Fruit fly (Drosophila melanogaster) whole organism, embryonic: ENCODE results near the gene ihog.

ENCODE experiments used
- Atf3 ChIP-seq: fragments of 200-800 bp; sonication (Bioruptor generic); optimal IDR thresholded peaks from 3 replicates; lab custom pipeline; 2016; ENCODE audit warnings: missing biosample characterization, missing genetic modification characterization
- Blimp-1 ChIP-seq: fragments of 200-800 bp; sonication (Bioruptor generic); optimal IDR thresholded peaks from 3 replicates; lab custom pipeline; 2018; ENCODE audit warnings: missing biosample characterization, missing genetic modification characterization, mild to moderate bottlenecking, moderate library complexity, missing genetic modification reagents
- BtbVII ChIP-seq: fragments of 200-800 bp; sonication (Bioruptor generic); optimal IDR thresholded peaks from 3 replicates; lab custom pipeline; 2017; ENCODE audit warnings: missing biosample characterization, mild to moderate bottlenecking, missing genetic modification characterization
- CG1024 ChIP-seq: fragments of 200-800 bp; sonication (Bioruptor generic); IDR thresholded peaks from 2 replicates; pipeline ENCODE4 v1.3.6; 2022; ENCODE audit warnings: missing biosample characterization, missing genetic modification characterization
- CG11093 ChIP-seq: fragments of 200-800 bp; sonication (Bioruptor generic); IDR thresholded peaks from 3 replicates; pipeline ENCODE4 v1.3.6; 2022; ENCODE audit warnings: missing biosample characterization, missing genetic modification characterization
- CG11247 ChIP-seq: fragments of 200-800 bp; sonication (Bioruptor generic); IDR thresholded peaks from 2 replicates; pipeline ENCODE4 v1.3.6; 2022; ENCODE audit warnings: missing biosample characterization, missing genetic modification characterization
- CG11504 ChIP-seq: fragments of 200-800 bp; sonication (Bioruptor generic); optimal IDR thresholded peaks from 3 replicates; lab custom pipeline; 2019; ENCODE audit warnings: missing biosample characterization, mild to moderate bottlenecking, missing genetic modification characterization, moderate library complexity
- CG12219 ChIP-seq: fragments of 200-800 bp; sonication (Bioruptor generic); optimal IDR thresholded peaks from 3 replicates; lab custom pipeline; 2018; ENCODE audit warnings: missing biosample characterization, mild to moderate bottlenecking, missing genetic modification characterization
- CG12769 ChIP-seq: fragments of 200-800 bp; sonication (Bioruptor generic); optimal IDR thresholded peaks from 2 replicates; lab custom pipeline; 2019; ENCODE audit warnings: missing biosample characterization, mild to moderate bottlenecking, missing genetic modification characterization, moderate library complexity
- CG15073 ChIP-seq: fragments of 200-800 bp; sonication (Bioruptor generic); optimal IDR thresholded peaks from 2 replicates; lab custom pipeline; 2016; ENCODE audit warnings: missing biosample characterization, missing genetic modification characterization
- CG15479 ChIP-seq: fragments of 200-800 bp; sonication (Bioruptor generic); optimal IDR thresholded peaks from 3 replicates; lab custom pipeline; 2019; ENCODE audit warnings: missing biosample characterization, mild to moderate bottlenecking, missing genetic modification characterization, moderate library complexity
- CG17328 ChIP-seq: fragments of 200-800 bp; sonication (Bioruptor generic); IDR thresholded peaks from 2 replicates; pipeline ENCODE4 v1.3.6; 2022; ENCODE audit warnings: missing biosample characterization, missing genetic modification characterization
- CG17359 ChIP-seq: fragments of 200-800 bp; sonication (Bioruptor generic); optimal IDR thresholded peaks from 3 replicates; lab custom pipeline; 2018; ENCODE audit warnings: missing biosample characterization, mild to moderate bottlenecking, missing genetic modification characterization, moderate library complexity
- CG17829 ChIP-seq: fragments of 200-800 bp; optimal IDR thresholded peaks from 2 replicates; lab custom pipeline; 2019; ENCODE audit warnings: missing biosample characterization, mild to moderate bottlenecking, missing genetic modification characterization, moderate library complexity
- CG2120 ChIP-seq: fragments of 200-800 bp; sonication (Bioruptor generic); optimal IDR thresholded peaks from 3 replicates; lab custom pipeline; 2016; ENCODE audit warnings: missing biosample characterization, missing genetic modification characterization
- CG2129 ChIP-seq: fragments of 200-800 bp; sonication (Bioruptor generic); IDR thresholded peaks from 2 replicates; pipeline ENCODE4 v1.3.6; 2022; ENCODE audit warnings: missing biosample characterization, missing genetic modification characterization; ENCODE audit not compliant: partially characterized antibody
- CG3065 ChIP-seq: fragments of 200-800 bp; sonication (Bioruptor generic); optimal IDR thresholded peaks from 2 replicates; lab custom pipeline; 2016; ENCODE audit warnings: missing biosample characterization, missing genetic modification characterization
- CG31224 ChIP-seq: fragments of 200-800 bp; sonication (Bioruptor generic); IDR thresholded peaks from 2 replicates; pipeline ENCODE4 v1.3.6; 2022; ENCODE audit warnings: missing biosample characterization, missing genetic modification characterization
- CG6254 ChIP-seq: fragments of 200-800 bp; sonication (Bioruptor generic); optimal IDR thresholded peaks from 3 replicates; lab custom pipeline; 2017; ENCODE audit warnings: mild to moderate bottlenecking, missing biosample characterization, missing genetic modification reagents, missing genetic modification characterization
- CG6683 ChIP-seq: fragments of 200-800 bp; sonication (Bioruptor generic); optimal IDR thresholded peaks from 2 replicates; lab custom pipeline; 2017; ENCODE audit warnings: missing biosample characterization, mild to moderate bottlenecking, missing genetic modification characterization, missing genetic modification reagents
- CG6791 ChIP-seq: fragments of 200-800 bp; sonication (Bioruptor generic); IDR thresholded peaks from 3 replicates; pipeline ENCODE4 v1.3.6; 2022; ENCODE audit warnings: missing biosample characterization, missing genetic modification characterization; ENCODE audit not compliant: partially characterized antibody
- CHES-1-like ChIP-seq: fragments of 200-800 bp; sonication (Bioruptor generic); optimal IDR thresholded peaks from 2 replicates; lab custom pipeline; 2016; ENCODE audit warnings: missing biosample characterization, missing genetic modification characterization
- D ChIP-seq, 2 experiments: fragments of 200-800 bp in 1 of 2; fragments of >200 bp in 1 of 2; sonication (Bioruptor generic) in 1 of 2; optimal IDR thresholded peaks; 2 replicates in 1 of 2; 3 replicates in 1 of 2; lab custom pipeline; 2017; ENCODE audit warnings: mild to moderate bottlenecking in 1 of 2, missing biosample characterization in 1 of 2, missing genetic modification characterization in 1 of 2, missing genetic modification reagents in 1 of 2
- Dek ChIP-seq: fragments of 200-800 bp; sonication (Bioruptor generic); optimal IDR thresholded peaks from 3 replicates; lab custom pipeline; 2019; ENCODE audit warnings: missing biosample characterization, mild to moderate bottlenecking, missing genetic modification characterization, moderate library complexity
- MBD-R2 ChIP-seq: fragments of 200-800 bp; sonication (Bioruptor generic); IDR thresholded peaks from 2 replicates; pipeline ENCODE4 v1.3.6; 2022; ENCODE audit warnings: missing biosample characterization, missing genetic modification characterization
- Med ChIP-seq: fragments of 200-800 bp; sonication (Bioruptor generic); peaks from one replicate; lab custom pipeline; 2016; ENCODE audit warnings: missing biosample characterization, missing genetic modification characterization, mild to moderate bottlenecking, inconsistent platforms, moderate library complexity
- Mes4 ChIP-seq: fragments of 200-800 bp; sonication (Bioruptor generic); optimal IDR thresholded peaks from 2 replicates; lab custom pipeline; 2016; ENCODE audit warnings: missing biosample characterization, missing genetic modification characterization
- Mrtf ChIP-seq: fragments of 200-800 bp; sonication (Bioruptor generic); IDR thresholded peaks from 3 replicates; pipeline ENCODE4 v1.3.6; 2022; ENCODE audit warnings: missing biosample characterization, missing genetic modification characterization
- Myb ChIP-seq: fragments of 200-800 bp; sonication (Bioruptor generic); optimal IDR thresholded peaks from 2 replicates; lab custom pipeline; 2016; ENCODE audit warnings: missing biosample characterization, missing genetic modification characterization
- NC2α ChIP-seq: fragments of 200-800 bp; sonication (Bioruptor generic); optimal IDR thresholded peaks from 2 replicates; lab custom pipeline; 2016; ENCODE audit warnings: missing biosample characterization, missing genetic modification characterization
- Nf-YA ChIP-seq: fragments of 200-800 bp; sonication (Bioruptor generic); IDR thresholded peaks from 2 replicates; pipeline ENCODE4 v1.3.6; 2022; ENCODE audit warnings: missing biosample characterization, missing genetic modification characterization
- Pdp1 ChIP-seq, 2 experiments: fragments of 200-800 bp; sonication (Bioruptor generic); optimal IDR thresholded peaks; 3 replicates each; lab custom pipeline; 2016; ENCODE audit warnings: missing biosample characterization in 2 of 2, missing genetic modification characterization in 2 of 2, mild to moderate bottlenecking in 1 of 2, moderate library complexity in 1 of 2
- Six4 ChIP-seq: fragments of 200-800 bp; sonication (Bioruptor generic); optimal IDR thresholded peaks from 2 replicates; lab custom pipeline; 2016; ENCODE audit warnings: missing biosample characterization, missing genetic modification characterization
- Xrp1 ChIP-seq: fragments of 200-800 bp; sonication (Bioruptor generic); IDR thresholded peaks from 2 replicates; pipeline ENCODE4 v1.3.6; 2022; ENCODE audit warnings: missing biosample characterization, missing genetic modification characterization
- caup ChIP-seq: fragments of 200-800 bp; sonication (Bioruptor generic); optimal IDR thresholded peaks from 3 replicates; lab custom pipeline; 2017; ENCODE audit warnings: missing biosample characterization, mild to moderate bottlenecking, missing genetic modification characterization, moderate library complexity; ENCODE audit not compliant: severe bottlenecking
- chm ChIP-seq: fragments of 200-800 bp; sonication (Bioruptor generic); IDR thresholded peaks from 2 replicates; pipeline ENCODE4 v1.3.6; 2022; ENCODE audit warnings: missing biosample characterization, missing genetic modification characterization
- gro ChIP-seq: fragments of 200-800 bp; sonication (Bioruptor generic); optimal IDR thresholded peaks from 2 replicates; lab custom pipeline; 2016; ENCODE audit warnings: missing biosample characterization, missing genetic modification characterization
- jigr1 ChIP-seq: fragments of 200-800 bp; sonication (Bioruptor generic); IDR thresholded peaks from 3 replicates; pipeline ENCODE4 v1.3.6; 2022; ENCODE audit warnings: missing biosample characterization, missing genetic modification characterization
- kay ChIP-seq: fragments of 200-800 bp; sonication (Bioruptor generic); optimal IDR thresholded peaks from 2 replicates; lab custom pipeline; 2016; ENCODE audit warnings: missing biosample characterization, missing genetic modification characterization
- maf-S ChIP-seq: fragments of 200-800 bp; sonication (Bioruptor generic); optimal IDR thresholded peaks from 2 replicates; lab custom pipeline; 2016; ENCODE audit warnings: missing biosample characterization, missing genetic modification characterization
- pan ChIP-seq, 4 experiments: fragments of >200 bp in 3 of 4; fragments of 200-800 bp in 1 of 4; sonication (Bioruptor generic) in 1 of 4; optimal IDR thresholded peaks in 3 of 4; IDR thresholded peaks in 1 of 4; 2 replicates each; pipeline versions ENCODE4 v1.3.6 to Lab custom; 2017 to 2022; ENCODE audit warnings: missing biosample characterization in 2 of 4, missing genetic modification characterization in 2 of 4, mixed read lengths in 1 of 4
- seq ChIP-seq: fragments of 200-800 bp; sonication (Bioruptor generic); IDR thresholded peaks from 2 replicates; pipeline ENCODE4 v1.3.6; 2022; ENCODE audit warnings: missing biosample characterization, missing genetic modification characterization
- tap ChIP-seq: fragments of 200-800 bp; optimal IDR thresholded peaks from 3 replicates; lab custom pipeline; 2019; ENCODE audit warnings: missing biosample characterization, mild to moderate bottlenecking, missing genetic modification characterization, moderate library complexity
- usp ChIP-seq: fragments of >200 bp; optimal IDR thresholded peaks from 2 replicates; lab custom pipeline; 2017; ENCODE audit warnings: missing biosample characterization, missing genetic modification characterization
- vnd ChIP-seq: fragments of 200-800 bp; sonication (Bioruptor generic); IDR thresholded peaks from 3 replicates; pipeline ENCODE4 v1.3.6; 2022; ENCODE audit warnings: missing biosample characterization, missing genetic modification characterization; ENCODE audit not compliant: partially characterized antibody

ihog gene

dm6 chr2L:6971597-6972036 lies 23.0 kb upstream of the ihog start, which contains the start of gene snRNP-U1-70K (continued):
- no peak for TF ChIP-seq tap (tag; lab: Kevin White, UChicago)
- no peak for TF ChIP-seq CG6683 (GFP tag; lab: Kevin White, UChicago)
- TF ChIP-seq usp (GFP tag; lab: Kevin White, UChicago): no peak
- no peak for TF ChIP-seq Blimp-1 (GFP tag; lab: Kevin White, UChicago)
- no peak for TF ChIP-seq CG1024 (GFP tag; lab: Robert Waterston, UW)
- no peak for TF ChIP-seq CG15479 (GFP tag; lab: Kevin White, UChicago)
- no peak for TF ChIP-seq CG3065
- peak in 1 of 2 experiments; percentile 54 for TF ChIP-seq Pdp1 (GFP tag; optimal IDR thresholded peaks at IDR 0.05; lab: Kevin White, UChicago)

- peak; percentile 40 for TF ChIP-seq Med (GFP tag; lab: Kevin White, UChicago)
- no peak for TF ChIP-seq CG15073 (GFP tag; lab: Kevin White, UChicago)
- 0 out of 3 replicates have a peak, but pooled peaks have one; percentile 10 for TF ChIP-seq jigr1 (GFP tag; lab: Robert Waterston, UW)
These were observed 22.2 kb upstream of the ihog start for dm6 chr2L:6970813-6971212.

- 0 out of 3 replicates have a peak, but pooled peaks have one; percentile 14 for TF ChIP-seq CG11093 (GFP tag; lab: Robert Waterston, UW)
- peak in 1 of 2 experiments; percentile 52 for TF ChIP-seq pan (optimal IDR thresholded peaks at IDR 0.05; lab: Kevin White, UChicago)
- TF ChIP-seq pan (GFP tag; optimal IDR thresholded peaks at IDR 0.05 in 1 of 2, IDR thresholded peaks at IDR 0.05 in 1 of 2): no peak
- peak; percentile 65; the same call in 1 of the 2 replicates for TF ChIP-seq MBD-R2
- TF ChIP-seq Mrtf (GFP tag; lab: Robert Waterston, UW): no peak; the same call in 2 of the 3 replicates
- 0 out of 2 replicates have a peak, but pooled peaks have one; percentile 18 for TF ChIP-seq chm (GFP tag; lab: Robert Waterston, UW)
- TF ChIP-seq CG2129 (GFP tag; lab: Robert Waterston, UW): peak; percentile 79
- TF ChIP-seq vnd: peak; percentile 57
- peak; percentile 20 for TF ChIP-seq CG17829
- peak; percentile 26 for TF ChIP-seq CG17359
- TF ChIP-seq CG12219: peak; percentile 18
- TF ChIP-seq CG11247: no peak
- peak; percentile 17 for TF ChIP-seq CG6254 (GFP tag; lab: Kevin White, UChicago)
- TF ChIP-seq Myb (GFP tag; lab: Kevin White, UChicago): peak; percentile 23
- TF ChIP-seq Nf-YA (GFP tag; lab: Robert Waterston, UW): 0 out of 2 replicates have a peak, but pooled peaks have one; percentile 34
- peak; percentile 23 for TF ChIP-seq Atf3 (GFP tag; lab: Kevin White, UChicago)
- peak; percentile 43; the same call in 1 of the 2 replicates for TF ChIP-seq Xrp1
- TF ChIP-seq Mes4 (GFP tag; lab: Kevin White, UChicago): peak; percentile 59
- TF ChIP-seq CG12769 (tag; lab: Kevin White, UChicago): no peak
- peak; percentile 75 for TF ChIP-seq CG2120 (GFP tag; lab: Kevin White, UChicago)
- peak; percentile 16; the same call in 1 of the 2 replicates for TF ChIP-seq seq (GFP tag; lab: Robert Waterston, UW)
- peak; percentile 24 for TF ChIP-seq BtbVII (GFP tag; lab: Kevin White, UChicago)
- TF ChIP-seq CG11504 (tag; lab: Kevin White, UChicago): peak; percentile 51
- peak; percentile 9 for TF ChIP-seq NC2α
- peak; percentile 66 for TF ChIP-seq CG6791
- TF ChIP-seq CHES-1-like (GFP tag; lab: Kevin White, UChicago): peak; percentile 48
- peak; percentile 73 for TF ChIP-seq gro (GFP tag; lab: Kevin White, UChicago)
- peak; percentile 51 for TF ChIP-seq caup (GFP tag; lab: Kevin White, UChicago)
- no peak for TF ChIP-seq Dek
- TF ChIP-seq CG31224 (GFP tag; lab: Robert Waterston, UW): 0 out of 2 replicates have a peak, but pooled peaks have one; percentile 6
- TF ChIP-seq kay (GFP tag; lab: Kevin White, UChicago): peak; percentile 12
- TF ChIP-seq CG17328 (GFP tag; lab: Robert Waterston, UW): peak; percentile 51
- TF ChIP-seq maf-S (GFP tag; lab: Kevin White, UChicago): peak; percentile 9
- TF ChIP-seq Six4: peak; percentile 20
- no peak for TF ChIP-seq D (optimal IDR thresholded peaks at IDR 0.05; lab: Kevin White, UChicago)
- no peak for TF ChIP-seq D (GFP tag; optimal IDR thresholded peaks at IDR 0.05; lab: Kevin White, UChicago)
These were observed 19.5 kb upstream of the ihog start for dm6 chr2L:6968013-6968517.
